Fruit fly (Drosophila melanogaster) whole organism, wandering third instar larva: Measurements from ENCODE around the gene CG6652.
A peak's percentile ranks its signal among the peaks of the same experiment; 100 is the strongest.

Source experiments
- Abd-B ChIP-seq: fragments of >200 bp; optimal IDR thresholded peaks from 2 replicates; lab custom pipeline; 2017; ENCODE audit warnings: missing biosample characterization, missing genetic modification characterization
- CG32264 ChIP-seq: fragments of 200-800 bp; sonication (Bioruptor generic); optimal IDR thresholded peaks from 2 replicates; lab custom pipeline; 2016; ENCODE audit warnings: missing biosample characterization, missing genetic modification characterization
- CG9705 ChIP-seq: fragments of 200-800 bp; sonication (Bioruptor generic); optimal IDR thresholded peaks from 2 replicates; lab custom pipeline; 2018; ENCODE audit warnings: missing biosample characterization, mild to moderate bottlenecking, missing genetic modification characterization
- CrebA ChIP-seq: fragments of 200-800 bp; sonication (Bioruptor generic); optimal IDR thresholded peaks from 2 replicates; lab custom pipeline; 2016; ENCODE audit warnings: missing biosample characterization, mild to moderate bottlenecking, missing genetic modification characterization, borderline replicate concordance
- Dfd ChIP-seq: fragments of >200 bp; optimal IDR thresholded peaks from 2 replicates; lab custom pipeline; 2017; ENCODE audit warnings: missing biosample characterization, missing genetic modification characterization
- Dif ChIP-seq: fragments of 200-275, 200-300 bp; sonication (Bioruptor generic); optimal IDR thresholded peaks from 2 replicates; lab custom pipeline; 2018; ENCODE audit warnings: missing biosample characterization, missing genetic modification characterization; ENCODE audit not compliant: partially characterized antibody
- GATAd ChIP-seq: sonication (Bioruptor generic); optimal IDR thresholded peaks from 2 replicates; lab custom pipeline; 2016; ENCODE audit warnings: missing biosample characterization, missing genetic modification characterization
- HLH106 ChIP-seq: fragments of 200-800 bp; optimal IDR thresholded peaks from 3 replicates; lab custom pipeline; 2019; ENCODE audit warnings: missing biosample characterization, mild to moderate bottlenecking, missing genetic modification characterization, moderate library complexity
- Hnf4 ChIP-seq: fragments of 200-800 bp; sonication (Bioruptor generic); optimal IDR thresholded peaks from 2 replicates; lab custom pipeline; 2016; ENCODE audit warnings: missing biosample characterization, mild to moderate bottlenecking, missing genetic modification characterization
- Hr78 ChIP-seq: fragments of >200 bp; optimal IDR thresholded peaks from 2 replicates; lab custom pipeline; 2017; ENCODE audit warnings: missing biosample characterization, missing genetic modification characterization
- Hr83 ChIP-seq: fragments of 200-300 bp; sonication (Bioruptor generic); optimal IDR thresholded peaks from 2 replicates; lab custom pipeline; 2016; ENCODE audit warnings: missing biosample characterization, mild to moderate bottlenecking, missing genetic modification characterization, moderate library complexity; ENCODE audit not compliant: poor library complexity, severe bottlenecking
- Jra ChIP-seq: sonication (Bioruptor generic); optimal IDR thresholded peaks from 2 replicates; lab custom pipeline; 2016; ENCODE audit warnings: missing biosample characterization, missing genetic modification characterization
- Mio ChIP-seq: sonication (Bioruptor generic); optimal IDR thresholded peaks from 2 replicates; lab custom pipeline; 2016; ENCODE audit warnings: missing biosample characterization, missing genetic modification characterization
- Myc ChIP-seq: fragments of >200 bp; optimal IDR thresholded peaks from 2 replicates; lab custom pipeline; 2017
- N ChIP-seq: fragments of >200 bp; optimal IDR thresholded peaks from 2 replicates; lab custom pipeline; 2018; ENCODE audit warnings: missing biosample characterization, missing external identifiers, missing genetic modification characterization
- OdsH ChIP-seq: fragments of 200-800 bp; sonication (Bioruptor generic); optimal IDR thresholded peaks from 2 replicates; lab custom pipeline; 2016; ENCODE audit warnings: missing biosample characterization, mild to moderate bottlenecking, missing genetic modification characterization
- Rel ChIP-seq, 2 experiments: fragments of 200-800 bp; sonication (Bioruptor generic) in 1 of 2; optimal IDR thresholded peaks; 2 replicates in 1 of 2; 3 replicates in 1 of 2; lab custom pipeline; 2016 to 2019; ENCODE audit warnings: mild to moderate bottlenecking in 2 of 2, missing biosample characterization in 2 of 2, missing genetic modification characterization in 2 of 2, moderate library complexity in 1 of 2
- Sp1 ChIP-seq: fragments of 200-800 bp; sonication (Bioruptor generic); optimal IDR thresholded peaks from 3 replicates; lab custom pipeline; 2019; ENCODE audit warnings: missing biosample characterization, mild to moderate bottlenecking, missing genetic modification characterization, moderate library complexity
- Vsx2 ChIP-seq: fragments of 200-300, 225-300 bp; sonication (Bioruptor generic); optimal IDR thresholded peaks from 2 replicates; lab custom pipeline; 2018; ENCODE audit warnings: missing biosample characterization, missing genetic modification characterization; ENCODE audit not compliant: partially characterized antibody
- br ChIP-seq: fragments of 200-800 bp; sonication (Bioruptor generic); optimal IDR thresholded peaks from 2 replicates; lab custom pipeline; 2016; ENCODE audit warnings: missing biosample characterization, missing genetic modification characterization
- brk ChIP-seq: fragments of 200-800 bp; sonication (Bioruptor generic); optimal IDR thresholded peaks from 2 replicates; lab custom pipeline; 2016; ENCODE audit warnings: missing biosample characterization, mild to moderate bottlenecking, missing genetic modification characterization
- dl ChIP-seq, 2 experiments: fragments of 175-275, 200-275 bp in 1 of 2; fragments of 200-275 bp in 1 of 2; sonication (Bioruptor generic); optimal IDR thresholded peaks; lab custom pipeline; 2018; ENCODE audit warnings: mild to moderate bottlenecking in 2 of 2, missing biosample characterization in 2 of 2, missing genetic modification characterization in 2 of 2, moderate library complexity in 2 of 2; ENCODE audit not compliant: partially characterized antibody in 2 of 2, insufficient read depth in 1 of 2
- dmrt93B ChIP-seq: fragments of 200-800 bp; sonication (Bioruptor generic); optimal IDR thresholded peaks from 2 replicates; lab custom pipeline; 2018; ENCODE audit warnings: missing biosample characterization, mild to moderate bottlenecking, missing genetic modification characterization
- dsf ChIP-seq: sonication (Bioruptor generic); optimal IDR thresholded peaks from 2 replicates; lab custom pipeline; 2016; ENCODE audit warnings: missing biosample characterization, missing genetic modification characterization, borderline replicate concordance
- ey ChIP-seq: fragments of 200-800 bp; sonication (Bioruptor generic); optimal IDR thresholded peaks from 2 replicates; lab custom pipeline; 2016; ENCODE audit warnings: missing biosample characterization, missing genetic modification characterization
- foxo ChIP-seq, 2 experiments: fragments of 200-800 bp; sonication (Bioruptor generic); optimal IDR thresholded peaks; 2 replicates in 1 of 2; 3 replicates in 1 of 2; lab custom pipeline; 2016 to 2017; ENCODE audit warnings: missing biosample characterization in 2 of 2, missing genetic modification characterization in 2 of 2
- fru ChIP-seq: fragments of 200-800 bp; sonication (Bioruptor generic); optimal IDR thresholded peaks from 3 replicates; lab custom pipeline; 2016; ENCODE audit warnings: missing biosample characterization, mild to moderate bottlenecking, missing genetic modification characterization
- h ChIP-seq: fragments of 200-800 bp; sonication (Bioruptor generic); optimal IDR thresholded peaks from 3 replicates; lab custom pipeline; 2016; ENCODE audit warnings: missing biosample characterization, mild to moderate bottlenecking, missing genetic modification characterization
- jim ChIP-seq: fragments of 175-275, 200-325 bp; sonication (Bioruptor generic); optimal IDR thresholded peaks from 2 replicates; lab custom pipeline; 2016; ENCODE audit warnings: missing biosample characterization, mild to moderate bottlenecking, missing genetic modification characterization
- lola ChIP-seq: fragments of >200 bp; optimal IDR thresholded peaks from 2 replicates; lab custom pipeline; 2017; ENCODE audit warnings: missing biosample characterization, missing genetic modification characterization
- pan ChIP-seq: fragments of >200 bp; optimal IDR thresholded peaks from 2 replicates; lab custom pipeline; 2017
- psq ChIP-seq: fragments of 200-800 bp; sonication (Bioruptor generic); optimal IDR thresholded peaks from 3 replicates; lab custom pipeline; 2017; ENCODE audit warnings: missing biosample characterization, mild to moderate bottlenecking, missing genetic modification characterization, moderate library complexity
- rgr ChIP-seq: fragments of 200-800 bp; sonication (Bioruptor generic); optimal IDR thresholded peaks from 3 replicates; lab custom pipeline; 2016; ENCODE audit warnings: missing biosample characterization, mild to moderate bottlenecking, missing genetic modification characterization
- sage ChIP-seq: fragments of 200-800 bp; sonication (Bioruptor generic); optimal IDR thresholded peaks from 2 replicates; lab custom pipeline; 2016; ENCODE audit warnings: missing biosample characterization, mild to moderate bottlenecking, missing genetic modification characterization
- sv ChIP-seq: fragments of 200-800 bp; sonication (Bioruptor generic); optimal IDR thresholded peaks from 3 replicates; lab custom pipeline; 2016; ENCODE audit warnings: missing biosample characterization, missing genetic modification characterization
- tai ChIP-seq: sonication (Bioruptor generic); optimal IDR thresholded peaks from 2 replicates; lab custom pipeline; 2016; ENCODE audit warnings: missing biosample characterization, missing genetic modification characterization
- usp ChIP-seq: fragments of >200 bp; optimal IDR thresholded peaks from 2 replicates; lab custom pipeline; 2017; ENCODE audit warnings: missing biosample characterization, missing genetic modification characterization
- woc ChIP-seq: sonication (Bioruptor generic); optimal IDR thresholded peaks from 2 replicates; lab custom pipeline; 2016; ENCODE audit warnings: missing biosample characterization, mild to moderate bottlenecking, missing genetic modification characterization

The CG6652 gene

dm6 chr3L:17015663-17016575 is 6.7 kb downstream of the CG6652 start, which contains the start of the genes CG6664 and CG7728:
CG6664 (minus strand) TSS chr3L:17016180.
CG7728 (plus strand) TSS chr3L:17016536.
- TF ChIP-seq GATAd (GFP tag; lab: Kevin White, UChicago) (no peak), Hr83 (peak; percentile 15), rgr (GFP tag; lab: Kevin White, UChicago) (peak; percentile 9), h (GFP tag; lab: Kevin White, UChicago) (peak; percentile 34), br (peak; percentile 5), Abd-B (GFP tag; lab: Kevin White, UChicago) (no peak), HLH106 (peak; percentile 66), foxo (GFP tag; optimal IDR thresholded peaks at IDR 0.05; lab: Kevin White, UChicago) (peak in 1 of 2 experiments; percentile 72), fru (GFP tag; lab: Kevin White, UChicago) (no peak), CrebA (no peak), Mio (GFP tag; lab: Kevin White, UChicago) (no peak), Hr78 (no peak), N (no peak), sv (GFP tag; lab: Kevin White, UChicago) (peak; percentile 38), CG32264 (GFP tag; lab: Kevin White, UChicago) (no peak), woc (GFP tag; lab: Kevin White, UChicago) (peak; percentile 84), usp (GFP tag; lab: Kevin White, UChicago) (no peak), OdsH (GFP tag; lab: Kevin White, UChicago) (peak; percentile 44), Myc (lab: Kevin White, UChicago) (peak; percentile 23), brk (no peak), Dfd (GFP tag; lab: Kevin White, UChicago) (no peak), lola (GFP tag; lab: Kevin White, UChicago) (no peak), Rel (GFP tag; optimal IDR thresholded peaks at IDR 0.05; lab: Kevin White, UChicago) (no peak), Rel (tag; optimal IDR thresholded peaks at IDR 0.05; lab: Kevin White, UChicago) (peak; percentile 40), dl (GFP tag; optimal IDR thresholded peaks at IDR 0.05; lab: Kevin White, UChicago; ENCODE audit: insufficient read depth in 1 of 2, partially characterized antibody in 2 of 2) (no peak), Vsx2 (GFP tag; lab: Kevin White, UChicago) (no peak), Sp1 (GFP tag; lab: Kevin White, UChicago) (peak; percentile 56), sage (no peak), dmrt93B (GFP tag; lab: Kevin White, UChicago) (peak; percentile 50), ey (peak; percentile 47), Hnf4 (no peak), dsf (GFP tag; lab: Kevin White, UChicago) (no peak), tai (GFP tag; lab: Kevin White, UChicago) (no peak), pan (lab: Kevin White, UChicago) (no peak), psq (peak; percentile 47), jim (GFP tag; lab: Kevin White, UChicago) (peak; percentile 4), Jra (no peak)

DNA sequence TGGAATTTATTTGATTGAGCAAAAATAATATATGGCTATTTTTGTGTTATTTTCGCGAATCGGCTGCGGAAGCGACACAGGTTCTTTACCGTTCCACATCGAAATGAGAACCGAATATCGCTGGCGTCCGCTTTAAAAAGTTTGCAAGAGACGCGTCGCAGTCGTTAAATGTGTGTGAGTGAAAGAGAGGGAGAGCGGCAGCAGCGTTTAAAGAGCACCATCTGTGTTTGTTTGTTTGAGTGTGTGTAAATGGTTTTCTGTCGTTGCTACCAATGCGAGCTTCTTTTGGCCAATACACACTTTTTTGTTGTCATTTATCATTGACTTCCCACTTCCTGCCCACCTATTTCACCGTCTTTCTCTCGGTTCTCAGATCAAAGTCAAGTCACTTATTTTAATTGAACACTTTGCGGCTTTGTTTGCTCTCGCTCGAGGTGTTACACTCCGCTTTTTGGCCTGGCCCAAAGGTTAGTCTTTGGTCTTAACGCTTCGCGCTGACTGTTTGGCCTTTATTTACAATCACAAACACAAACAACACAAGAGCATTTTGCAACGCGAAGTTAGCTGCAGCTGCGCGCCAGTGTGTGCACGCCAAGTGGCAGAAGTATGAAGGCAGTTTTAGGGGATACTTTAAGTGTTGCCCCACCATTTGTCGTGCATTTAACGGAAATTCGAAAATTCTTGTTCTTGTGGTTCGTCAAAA is 10.5 kb downstream of the CG6652 start, which contains the start of gene CG3764:
Gene CG3764, minus strand, starts transcription at position 549 of the 703 bp plus-strand sequence.
- TF ChIP-seq jim (GFP tag; lab: Kevin White, UChicago) (no peak), ey (peak; percentile 33), CG32264 (GFP tag; lab: Kevin White, UChicago) (no peak), GATAd (GFP tag; lab: Kevin White, UChicago) (no peak), psq (peak; percentile 61), h (GFP tag; lab: Kevin White, UChicago) (peak; percentile 75), dl (GFP tag; optimal IDR thresholded peaks at IDR 0.05; lab: Kevin White, UChicago; ENCODE audit: insufficient read depth in 1 of 2, partially characterized antibody in 2 of 2) (peak; percentile 71 to 86), Sp1 (GFP tag; lab: Kevin White, UChicago) (peak; percentile 69), rgr (GFP tag; lab: Kevin White, UChicago) (peak; percentile 86), Hr83 (peak; percentile 83), CG9705 (GFP tag; lab: Kevin White, UChicago) (peak; percentile 77), Hr78 (no peak), OdsH (GFP tag; lab: Kevin White, UChicago) (peak; percentile 58), Dif (GFP tag; lab: Kevin White, UChicago) (peak; percentile 88), Jra (no peak), brk (no peak), Rel (GFP tag; optimal IDR thresholded peaks at IDR 0.05; lab: Kevin White, UChicago) (peak; percentile 60), Rel (tag; optimal IDR thresholded peaks at IDR 0.05; lab: Kevin White, UChicago) (peak; percentile 80), HLH106 (peak; percentile 69), lola (GFP tag; lab: Kevin White, UChicago) (no peak), woc (GFP tag; lab: Kevin White, UChicago) (no peak), Abd-B (GFP tag; lab: Kevin White, UChicago) (no peak), foxo (GFP tag; optimal IDR thresholded peaks at IDR 0.05; lab: Kevin White, UChicago) (peak in 1 of 2 experiments; percentile 60), CrebA (no peak), Vsx2 (GFP tag; lab: Kevin White, UChicago) (no peak), br (peak; percentile 65), dsf (GFP tag; lab: Kevin White, UChicago) (peak; percentile 12), dmrt93B (GFP tag; lab: Kevin White, UChicago) (peak; percentile 79), fru (GFP tag; lab: Kevin White, UChicago) (peak; percentile 56)
